Comparison of ENCODE assay signal across 6 worm cellular contexts in the genomic region with DNA sequence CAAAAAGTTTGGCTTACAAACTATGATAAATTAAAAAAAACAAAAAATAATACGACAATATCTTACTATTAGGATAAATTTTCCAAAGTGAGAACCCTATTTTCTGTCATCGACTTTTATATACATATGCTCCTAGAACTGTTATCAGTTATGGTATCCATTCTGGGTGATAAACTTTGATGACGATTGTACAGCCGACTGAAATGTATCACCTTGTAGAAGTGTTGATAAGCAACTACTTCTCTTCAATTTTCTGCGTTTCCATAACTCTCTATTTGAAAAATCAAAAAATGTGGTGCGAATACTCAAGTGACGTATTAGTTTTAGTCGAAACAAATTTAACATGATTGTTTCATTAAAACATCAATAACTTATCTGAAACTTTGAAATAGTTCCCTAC.
TF ChIP-seq lines count a peak whose summit lies in the region.

No protein-coding gene starts in this region.

TF ChIP-seq in whole organism, L1 larva, 84 proteins besides CTCF, POLR2A, EP300 and RAD21:
- peak; percentile 13 for TF ChIP-seq jun-1 (tag; optimal IDR thresholded peaks at IDR 0.05; lab: Kevin White, UChicago)
- peak; percentile 66 for TF ChIP-seq tlp-1 (tag; optimal IDR thresholded peaks at IDR 0.05; lab: Kevin White, UChicago)
- no peak for TF ChIP-seq ets-5 (GFP tag; IDR thresholded peaks at IDR 0.05; lab: Robert Waterston, UW)
- TF ChIP-seq nhr-19 (GFP tag; conservative IDR thresholded peaks at IDR 0.05; lab: Robert Waterston, UW) = no peak
- TF ChIP-seq mdl-1 (tag; optimal IDR thresholded peaks at IDR 0.05; lab: Kevin White, UChicago) = no peak
- TF ChIP-seq mep-1 (tag; optimal IDR thresholded peaks at IDR 0.05; lab: Kevin White, UChicago) = no peak
- TF ChIP-seq elt-2 (tag; optimal IDR thresholded peaks at IDR 0.05; lab: Kevin White, UChicago) = peak; percentile 90

TF ChIP-seq in whole organism, L2 larva, 48 proteins besides CTCF, POLR2A, EP300 and RAD21:
- peak; percentile 37 for TF ChIP-seq sma-9 (GFP tag; optimal IDR thresholded peaks at IDR 0.05; lab: Kevin White, UChicago)
- TF ChIP-seq sma-9 (tag; optimal IDR thresholded peaks at IDR 0.05; lab: Kevin White, UChicago) = no peak
- TF ChIP-seq unc-62 (GFP tag; optimal IDR thresholded peaks at IDR 0.05; lab: Kevin White, UChicago) = no peak
- TF ChIP-seq fos-1 (tag; optimal IDR thresholded peaks at IDR 0.05; lab: Kevin White, UChicago) = peak; percentile 98
- TF ChIP-seq aly-2 (tag; optimal IDR thresholded peaks at IDR 0.05; lab: Kevin White, UChicago) = no peak
- no peak for TF ChIP-seq mbf-1 (tag; optimal IDR thresholded peaks at IDR 0.05; lab: Kevin White, UChicago)
- TF ChIP-seq crh-2 (tag; optimal IDR thresholded peaks at IDR 0.05; lab: Kevin White, UChicago) = peak; percentile 10

TF ChIP-seq in whole organism, L3 larva, 47 proteins besides CTCF, POLR2A, EP300 and RAD21:
- TF ChIP-seq pqm-1 (tag; optimal IDR thresholded peaks at IDR 0.05; lab: Kevin White, UChicago) (peak; percentile 86), jun-1 (tag; optimal IDR thresholded peaks at IDR 0.05; lab: Kevin White, UChicago) (peak; percentile 72), elt-2 (tag; optimal IDR thresholded peaks at IDR 0.05; lab: Kevin White, UChicago) (peak; percentile 95), elt-1 (tag; optimal IDR thresholded peaks at IDR 0.05; lab: Kevin White, UChicago) (no peak), fos-1 (tag; optimal IDR thresholded peaks at IDR 0.05; lab: Kevin White, UChicago) (peak; percentile 27)
TF ChIP-seq in whole organism, L3 larva: peak in this region for 4.

TF ChIP-seq in whole organism, L4 larva, 104 proteins besides CTCF, POLR2A, EP300 and RAD21 (continues in another document):
- TF ChIP-seq dve-1 (tag; optimal IDR thresholded peaks at IDR 0.05; lab: Kevin White, UChicago; ENCODE audit: insufficient read depth) (peak; percentile 71), nhr-76 (tag; optimal IDR thresholded peaks at IDR 0.05; lab: Kevin White, UChicago) (no peak), nhr-48 (tag; optimal IDR thresholded peaks at IDR 0.05; lab: Kevin White, UChicago) (no peak), sdz-12 (GFP tag; optimal IDR thresholded peaks at IDR 0.05; lab: Kevin White, UChicago) (no peak), ZK337.2 (GFP tag; IDR thresholded peaks at IDR 0.05; lab: Robert Waterston, UW) (no peak), snpc-4 (tag; optimal IDR thresholded peaks at IDR 0.05; lab: Kevin White, UChicago) (no peak), nhr-28 (tag; optimal IDR thresholded peaks at IDR 0.05; lab: Kevin White, UChicago) (peak; percentile 83), lsy-2 (tag; optimal IDR thresholded peaks at IDR 0.05; lab: Kevin White, UChicago) (peak in 1 of 2 experiments; percentile 22), ztf-11 (tag; optimal IDR thresholded peaks at IDR 0.05; lab: Kevin White, UChicago) (no peak), ceh-44 (GFP tag; IDR thresholded peaks at IDR 0.05; lab: Robert Waterston, UW) (no peak), rbr-2 (tag; optimal IDR thresholded peaks at IDR 0.05; lab: Kevin White, UChicago) (no peak), tag-97 (GFP tag; IDR thresholded peaks at IDR 0.05; lab: Robert Waterston, UW) (no peak), ceh-32 (tag; optimal IDR thresholded peaks at IDR 0.05; lab: Kevin White, UChicago; ENCODE audit: poor library complexity) (no peak), Y5F2A.4 (GFP tag; optimal IDR thresholded peaks at IDR 0.05; lab: Kevin White, UChicago) (no peak), vab-7 (GFP tag; IDR thresholded peaks at IDR 0.05; lab: Robert Waterston, UW) (no peak), dpl-1 (GFP tag; optimal IDR thresholded peaks at IDR 0.05; lab: Kevin White, UChicago) (no peak), snpc-1.2 (GFP tag; IDR thresholded peaks at IDR 0.05; lab: Robert Waterston, UW) (no peak), php-3 (GFP tag; IDR thresholded peaks at IDR 0.05; lab: Robert Waterston, UW) (peak; percentile 37; the same call in 1 of the 2 replicates), aly-2 (tag; optimal IDR thresholded peaks at IDR 0.05; lab: Kevin White, UChicago) (no peak), nhr-77 (tag; optimal IDR thresholded peaks at IDR 0.05; lab: Kevin White, UChicago) (peak; percentile 57), spr-1 (tag; optimal IDR thresholded peaks at IDR 0.05; lab: Kevin White, UChicago) (no peak), ctbp-1 (GFP tag; IDR thresholded peaks at IDR 0.05; lab: Robert Waterston, UW) (no peak), nhr-42 (GFP tag; IDR thresholded peaks at IDR 0.05; lab: Robert Waterston, UW) (no peak), duxl-1 (tag; optimal IDR thresholded peaks at IDR 0.05; lab: Kevin White, UChicago; ENCODE audit: poor library complexity) (no peak)

TF ChIP-seq in whole organism, late embryonic, 69 proteins besides CTCF, POLR2A, EP300 and RAD21:
- no peak for TF ChIP-seq dmd-4 (tag; optimal IDR thresholded peaks at IDR 0.05; lab: Kevin White, UChicago; ENCODE audit: borderline replicate concordance)
- TF ChIP-seq elt-2 (tag; optimal IDR thresholded peaks at IDR 0.05; lab: Kevin White, UChicago) = peak; percentile 86

TF ChIP-seq in whole organism, young adult, 124 proteins besides CTCF, POLR2A, EP300 and RAD21:
- no peak for TF ChIP-seq die-1 (tag; optimal IDR thresholded peaks at IDR 0.05; lab: Kevin White, UChicago)
- TF ChIP-seq nhr-80 (tag; optimal IDR thresholded peaks at IDR 0.05; lab: Kevin White, UChicago) = peak; percentile 78
